Fruit fly (Drosophila melanogaster) whole organism: Measurements from ENCODE around the gene Crg-1.

Experiments
- CG8478 ChIP-seq: fragments of >200 bp; optimal IDR thresholded peaks from 2 replicates; lab custom pipeline; 2018; ENCODE audit warnings: inconsistent platforms
- Dll ChIP-seq: fragments of >200 bp; optimal IDR thresholded peaks from 2 replicates; lab custom pipeline; 2017
- EcR ChIP-seq, 2 experiments: fragments of >200 bp; optimal IDR thresholded peaks; 2 replicates each; lab custom pipeline; 2017; ENCODE audit warnings: missing biosample characterization in 2 of 2, missing genetic modification characterization in 2 of 2, missing genetic modification reagents in 2 of 2
- pan ChIP-seq: fragments of >200 bp; optimal IDR thresholded peaks from 2 replicates; lab custom pipeline; 2017
- psq ChIP-seq: fragments of >200 bp; optimal IDR thresholded peaks from 2 replicates; lab custom pipeline; 2017
- usp ChIP-seq: fragments of >200 bp; optimal IDR thresholded peaks from 2 replicates; lab custom pipeline; 2017; ENCODE audit warnings: missing biosample characterization, missing genetic modification characterization, mixed read lengths

- TF ChIP-seq psq: no peak
- no peak for TF ChIP-seq usp (GFP tag; lab: Kevin White, UChicago)
- no peak for TF ChIP-seq pan (lab: Kevin White, UChicago)
- no peak for TF ChIP-seq CG8478 (lab: Kevin White, UChicago)
- TF ChIP-seq EcR (GFP tag; optimal IDR thresholded peaks at IDR 0.05; lab: Kevin White, UChicago): no peak
- TF ChIP-seq Dll (lab: Kevin White, UChicago): no peak
Observed at dm6 chrX:3768202-3768601, 24.8 kb upstream of the Crg-1 start.
